Worm (Caenorhabditis elegans) whole organism, young adult: ENCODE measurements around the gene cul-1.

Experiments used
- C06A6.2 ChIP-seq: fragments of 200-800 bp; sonication (Bioruptor generic); conservative IDR thresholded peaks from 2 replicates; pipeline ENCODE4 v1.3.6; 2022; ENCODE audit warnings: missing genetic modification characterization, missing compliant biosample characterization
- F22D6.2 ChIP-seq: sonication (generic microtip); optimal IDR thresholded peaks from 2 replicates; lab custom pipeline; 2016; ENCODE audit warnings: mild to moderate bottlenecking, missing genetic modification characterization, missing compliant biosample characterization
- F33H1.4 ChIP-seq: fragments of 200-800 bp; sonication (Bioruptor generic); IDR thresholded peaks from 2 replicates; pipeline ENCODE4 v1.3.6; 2022; ENCODE audit warnings: missing genetic modification reagents, missing genetic modification characterization, missing compliant biosample characterization
- F37B4.10 ChIP-seq: fragments of 200-800 bp; sonication (Bioruptor generic); IDR thresholded peaks from 2 replicates; pipeline ENCODE4 v1.3.6; 2022; ENCODE audit warnings: missing genetic modification characterization, missing compliant biosample characterization
- F39B2.1 ChIP-seq: fragments of 200-800 bp; sonication (Bioruptor generic); IDR thresholded peaks from 2 replicates; pipeline ENCODE4 v1.3.6; 2022; ENCODE audit warnings: missing genetic modification reagents, missing genetic modification characterization, missing compliant biosample characterization
- F49E8.2 ChIP-seq: sonication (generic microtip); optimal IDR thresholded peaks from 3 replicates; lab custom pipeline; 2017; ENCODE audit warnings: missing genetic modification characterization, mild to moderate bottlenecking, missing compliant biosample characterization, antibody characterized with exemption, moderate library complexity; ENCODE audit not compliant: insufficient read depth
- F55B11.4 ChIP-seq: sonication (generic microtip); optimal IDR thresholded peaks from 2 replicates; lab custom pipeline; 2016; ENCODE audit warnings: missing compliant biosample characterization, missing genetic modification characterization, borderline replicate concordance; ENCODE audit not compliant: insufficient read depth
- K12H6.12 ChIP-seq: fragments of 200-800 bp; sonication (Bioruptor generic); optimal IDR thresholded peaks from 2 replicates; lab custom pipeline; 2018; ENCODE audit warnings: mild to moderate bottlenecking, missing genetic modification characterization, missing compliant biosample characterization
- Y67H2A.10 ChIP-seq: fragments of 200-800 bp; sonication (Bioruptor generic); conservative IDR thresholded peaks from 2 replicates; pipeline ENCODE4 v1.3.6; 2022; ENCODE audit warnings: missing genetic modification reagents, missing genetic modification characterization, missing compliant biosample characterization
- Y95B8A.8 ChIP-seq: fragments of 200-800 bp; sonication (Bioruptor generic); IDR thresholded peaks from 2 replicates; pipeline ENCODE4 v1.3.6; 2022; ENCODE audit warnings: missing genetic modification reagents, missing genetic modification characterization, missing compliant biosample characterization
- ama-1 ChIP-seq, 3 experiments: fragments of 150-350 bp in 1 of 3; sonication (generic microtip) in 2 of 3; optimal IDR thresholded peaks; 2 replicates each; lab custom pipeline; 2014 to 2018; ENCODE audit warnings: missing biosample characterization in 2 of 3, missing genetic modification characterization in 2 of 3, missing genetic modification reagents in 2 of 3
- aptf-2 ChIP-seq: fragments of 200-800 bp; sonication (Bioruptor generic); conservative IDR thresholded peaks from 2 replicates; pipeline ENCODE4 v1.3.6; 2022; ENCODE audit warnings: missing genetic modification reagents, missing genetic modification characterization, missing compliant biosample characterization
- bed-1 ChIP-seq: fragments of 200-800 bp; sonication (Bioruptor generic); IDR thresholded peaks from 2 replicates; pipeline ENCODE4 v1.3.6; 2022; ENCODE audit warnings: missing genetic modification reagents, missing genetic modification characterization, missing compliant biosample characterization
- ccch-3 ChIP-seq: fragments of 200-800 bp; sonication (Bioruptor generic); optimal IDR thresholded peaks from 2 replicates; lab custom pipeline; 2018; ENCODE audit warnings: mild to moderate bottlenecking, missing genetic modification characterization, missing compliant biosample characterization
- ceh-27 ChIP-seq: fragments of 200-800 bp; sonication (Bioruptor generic); optimal IDR thresholded peaks from 2 replicates; lab custom pipeline; 2018; ENCODE audit warnings: mild to moderate bottlenecking, missing genetic modification characterization, moderate library complexity, missing compliant biosample characterization
- ceh-40 ChIP-seq: fragments of 200-800 bp; sonication (Bioruptor generic); IDR thresholded peaks from 2 replicates; pipeline ENCODE4 v1.3.6; 2022; ENCODE audit warnings: missing genetic modification characterization, missing compliant biosample characterization
- ceh-58 ChIP-seq: fragments of 200-800 bp; sonication (Bioruptor generic); IDR thresholded peaks from 2 replicates; pipeline ENCODE4 v1.3.6; 2022; ENCODE audit warnings: missing genetic modification characterization, missing compliant biosample characterization
- ceh-79 ChIP-seq: sonication (generic microtip); optimal IDR thresholded peaks from 2 replicates; lab custom pipeline; 2017; ENCODE audit warnings: mild to moderate bottlenecking, missing genetic modification characterization, missing compliant biosample characterization
- egl-44 ChIP-seq: fragments of 200-800 bp; sonication (Bioruptor generic); IDR thresholded peaks from 2 replicates; pipeline ENCODE4 v1.3.6; 2022; ENCODE audit warnings: missing genetic modification reagents, missing genetic modification characterization, missing compliant biosample characterization
- gei-17 ChIP-seq: fragments of 200-800 bp; sonication (Bioruptor generic); optimal IDR thresholded peaks from 2 replicates; lab custom pipeline; 2018; ENCODE audit warnings: mild to moderate bottlenecking, missing genetic modification characterization, missing compliant biosample characterization
- hrde-1 ChIP-seq: sonication (generic microtip); optimal IDR thresholded peaks from 2 replicates; lab custom pipeline; 2016; ENCODE audit warnings: missing genetic modification characterization, mild to moderate bottlenecking, missing compliant biosample characterization, moderate library complexity, missing genotype, missing genetic modification reagents, borderline replicate concordance
- let-526 ChIP-seq: fragments of 200-800 bp; sonication (Bioruptor generic); IDR thresholded peaks from 2 replicates; pipeline ENCODE4 v1.3.6; 2022; ENCODE audit warnings: missing genetic modification reagents, missing genetic modification characterization, missing compliant biosample characterization
- lin-26 ChIP-seq: fragments of 200-800 bp; sonication (Bioruptor generic); IDR thresholded peaks from 2 replicates; pipeline ENCODE4 v1.3.6; 2022; ENCODE audit warnings: missing genetic modification reagents, missing genetic modification characterization, missing compliant biosample characterization
- lin-40 ChIP-seq: sonication (generic microtip); optimal IDR thresholded peaks from 2 replicates; lab custom pipeline; 2016; ENCODE audit warnings: missing genetic modification characterization, mild to moderate bottlenecking, missing compliant biosample characterization, missing genotype, missing genetic modification reagents
- lin-54 ChIP-seq: fragments of 200-800 bp; sonication (Bioruptor generic); optimal IDR thresholded peaks from 2 replicates; lab custom pipeline; 2018; ENCODE audit warnings: mild to moderate bottlenecking, missing genetic modification characterization, missing compliant biosample characterization
- lsy-27 ChIP-seq: sonication (generic microtip); optimal IDR thresholded peaks from 2 replicates; lab custom pipeline; 2017; ENCODE audit warnings: missing genetic modification characterization, mild to moderate bottlenecking, missing compliant biosample characterization, antibody characterized with exemption, missing genotype, borderline replicate concordance; ENCODE audit not compliant: insufficient read depth
- mxl-1 ChIP-seq: sonication (generic microtip); optimal IDR thresholded peaks from 2 replicates; lab custom pipeline; 2016; ENCODE audit warnings: missing genetic modification characterization, missing compliant biosample characterization
- nfya-1 ChIP-seq: sonication (generic microtip); optimal IDR thresholded peaks from 2 replicates; lab custom pipeline; 2017; ENCODE audit warnings: antibody characterized with exemption, missing compliant biosample characterization, missing genetic modification characterization, borderline replicate concordance; ENCODE audit not compliant: insufficient read depth
- nfya-2 ChIP-seq: fragments of 200-800 bp; sonication (Bioruptor generic); IDR thresholded peaks from 2 replicates; pipeline ENCODE4 v1.3.6; 2022; ENCODE audit warnings: missing genetic modification reagents, missing genetic modification characterization, missing compliant biosample characterization
- nhr-179 ChIP-seq: sonication (generic microtip); optimal IDR thresholded peaks from 2 replicates; lab custom pipeline; 2016; ENCODE audit warnings: mild to moderate bottlenecking, missing genetic modification characterization, missing compliant biosample characterization
- nhr-80 ChIP-seq: sonication (generic microtip); optimal IDR thresholded peaks from 2 replicates; lab custom pipeline; 2016; ENCODE audit warnings: missing genetic modification characterization, missing compliant biosample characterization
- rec-8 ChIP-seq, 2 experiments: sonication (generic microtip); optimal IDR thresholded peaks; 2 replicates each; lab custom pipeline; 2016; ENCODE audit warnings: mild to moderate bottlenecking in 2 of 2, missing genetic modification characterization in 2 of 2, missing genetic modification reagents in 2 of 2, missing genotype in 2 of 2, missing biosample characterization in 1 of 2, missing compliant biosample characterization in 1 of 2, moderate library complexity in 1 of 2
- sea-2 ChIP-seq: fragments of 200-800 bp; sonication (Bioruptor generic); IDR thresholded peaks from 2 replicates; pipeline ENCODE4 v1.3.6; 2022; ENCODE audit warnings: missing genetic modification characterization, missing compliant biosample characterization
- unc-62 ChIP-seq: fragments of 150-350 bp; optimal IDR thresholded peaks from 2 replicates; lab custom pipeline; 2014; ENCODE audit warnings: missing biosample characterization, missing genetic modification reagents, missing genetic modification characterization
- ztf-25 ChIP-seq: fragments of 200-800 bp; sonication (Bioruptor generic); IDR thresholded peaks from 2 replicates; pipeline ENCODE4 v1.3.6; 2022; ENCODE audit warnings: missing genetic modification reagents, missing genetic modification characterization, missing compliant biosample characterization
- ztf-3 ChIP-seq: fragments of 200-800 bp; sonication (Bioruptor generic); optimal IDR thresholded peaks from 2 replicates; lab custom pipeline; 2018; ENCODE audit warnings: mild to moderate bottlenecking, missing genetic modification characterization, missing compliant biosample characterization

cul-1 gene

DNA sequence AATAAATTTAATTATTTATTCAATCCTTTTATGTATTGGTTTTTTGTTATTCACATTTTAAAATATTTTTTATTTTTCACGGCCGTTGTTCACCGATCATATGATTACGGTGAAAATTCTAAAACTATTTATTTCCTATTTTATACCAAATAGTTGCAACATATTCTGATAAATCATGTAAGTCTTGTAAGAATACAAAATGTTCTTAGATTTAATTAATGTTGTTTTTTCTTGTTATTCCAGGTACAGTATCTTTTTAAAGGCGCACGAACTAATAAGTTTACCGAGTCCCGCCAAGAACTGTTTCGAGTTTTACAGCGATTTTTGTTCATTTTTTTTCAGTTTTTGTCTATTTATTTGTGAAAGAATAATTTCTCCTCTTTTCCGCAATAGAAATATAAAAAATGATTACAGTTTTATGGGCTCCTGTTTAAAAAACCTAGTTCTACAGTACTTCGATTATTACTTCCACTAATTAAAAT, 1.4 kb upstream of the cul-1 start, which contains the start of gene D2045.5 (continued):
- TF ChIP-seq ceh-27 (GFP tag; lab: Kevin White, UChicago), result no peak
- TF ChIP-seq rec-8 (tag; optimal IDR thresholded peaks at IDR 0.05; lab: Kevin White, UChicago), result no peak
- no peak for TF ChIP-seq ztf-3

DNA sequence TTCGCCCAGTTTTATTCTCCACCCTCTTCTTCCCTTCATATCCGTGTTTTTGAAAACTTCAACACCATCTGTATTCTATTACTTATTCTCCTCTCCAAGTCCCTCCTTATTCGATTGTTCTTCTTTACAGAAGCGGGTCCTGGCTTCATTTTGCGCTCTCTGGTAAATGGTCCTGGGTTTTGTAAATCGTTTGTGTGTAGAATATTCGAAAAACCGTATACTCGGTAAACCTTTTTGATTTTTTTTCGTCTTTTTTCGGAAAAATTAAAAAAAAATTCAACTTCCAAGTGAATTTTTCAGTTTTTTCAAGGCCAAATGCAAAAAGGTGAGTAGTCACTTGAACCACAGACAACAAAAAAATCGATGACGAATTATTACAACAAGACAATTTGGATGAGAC, 3.9 kb downstream of the cul-1 start, which contains the start of gene D2045.9:
TSS of gene D2045.9 (plus strand) at position 301 of the 400 bp plus-strand sequence.
- no peak for TF ChIP-seq F39B2.1 (GFP tag; lab: Robert Waterston, UW)
- TF ChIP-seq nfya-2 (GFP tag; lab: Robert Waterston, UW), result no peak
- no peak for TF ChIP-seq lin-40 (tag; lab: Kevin White, UChicago)
- no peak for TF ChIP-seq F22D6.2 (tag; lab: Kevin White, UChicago)
- TF ChIP-seq ceh-58 (GFP tag; lab: Robert Waterston, UW), result no peak
- TF ChIP-seq aptf-2, result no peak
- no peak for TF ChIP-seq ceh-27 (GFP tag; lab: Kevin White, UChicago)
- no peak for TF ChIP-seq K12H6.12 (tag; lab: Kevin White, UChicago)
- TF ChIP-seq ceh-79, result no peak
- no peak for TF ChIP-seq nhr-80
- TF ChIP-seq, all 124 proteins: peak for 0

ce11 chrIII:10479180-10479579, 8.1 kb downstream of the cul-1 start, which contains the start of gene D2045.7:
Gene D2045.7 (plus strand): TSS chrIII:10479480.
- TF ChIP-seq aptf-2, result no peak
- no peak for TF ChIP-seq gei-17 (GFP tag; lab: Kevin White, UChicago)
- no peak for TF ChIP-seq unc-62 (GFP tag; lab: Kevin White, UChicago)
- TF ChIP-seq C06A6.2 (GFP tag; lab: Robert Waterston, UW), result no peak
- TF ChIP-seq ceh-40 (GFP tag; lab: Robert Waterston, UW), result no peak
- no peak for TF ChIP-seq hrde-1
- TF ChIP-seq Y95B8A.8, result no peak
- TF ChIP-seq F49E8.2, result no peak
- TF ChIP-seq mxl-1, result no peak
- TF ChIP-seq let-526, result no peak
- no peak for TF ChIP-seq ama-1 (optimal IDR thresholded peaks at IDR 0.05; lab: Kevin White, UChicago)
- no peak for TF ChIP-seq ama-1 (GFP tag; optimal IDR thresholded peaks at IDR 0.05; lab: Kevin White, UChicago)
- TF ChIP-seq Y67H2A.10, result no peak
- TF ChIP-seq ztf-25, result no peak
- no peak for TF ChIP-seq egl-44 (GFP tag; lab: Robert Waterston, UW)
- no peak for TF ChIP-seq nhr-179 (tag; lab: Kevin White, UChicago)
- TF ChIP-seq lsy-27 (tag; lab: Kevin White, UChicago), result no peak
- no peak for TF ChIP-seq lin-26 (GFP tag; lab: Robert Waterston, UW)
- no peak for TF ChIP-seq nfya-1 (tag; lab: Kevin White, UChicago)
- no peak for TF ChIP-seq F37B4.10
- TF ChIP-seq F33H1.4 (GFP tag; lab: Robert Waterston, UW), result no peak

DNA sequence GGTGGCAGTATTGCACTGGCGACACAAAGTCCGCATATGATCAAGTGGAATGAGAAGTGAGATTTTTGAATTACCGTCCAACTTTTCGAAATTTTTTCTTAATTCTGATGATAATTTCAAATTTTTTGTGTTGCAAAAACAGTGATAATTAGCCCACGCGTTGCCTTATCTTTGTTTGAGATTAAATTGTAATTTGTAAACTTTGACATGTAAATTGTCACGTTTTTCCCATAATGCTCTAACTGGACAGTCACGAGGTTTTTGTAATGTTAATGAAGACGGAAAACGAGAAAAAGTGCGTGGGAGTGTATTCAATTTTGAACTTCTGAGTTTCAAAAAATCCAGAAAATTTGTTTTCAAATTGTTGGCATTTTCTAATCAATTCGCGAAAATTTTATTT, 10.5 kb downstream of the cul-1 start:
- TF ChIP-seq ztf-3 (no peak), ccch-3 (GFP tag; lab: Kevin White, UChicago) (no peak), bed-1 (GFP tag; lab: Robert Waterston, UW) (no peak), F55B11.4 (tag; lab: Kevin White, UChicago) (no peak), sea-2 (GFP tag; lab: Robert Waterston, UW) (no peak), lin-54 (GFP tag; lab: Kevin White, UChicago) (no peak)
